Fruit fly (Drosophila melanogaster) whole organism, pupa: ENCODE results near the gene Nca.

Source experiments
- CG34367 ChIP-seq: fragments of 200-800 bp; sonication (Bioruptor generic); optimal IDR thresholded peaks from 2 replicates; lab custom pipeline; 2018; ENCODE audit warnings: missing biosample characterization, mild to moderate bottlenecking, missing genetic modification characterization
- D1 ChIP-seq: fragments of 200-800 bp; sonication (Bioruptor generic); optimal IDR thresholded peaks from 2 replicates; lab custom pipeline; 2018; ENCODE audit warnings: missing biosample characterization, mild to moderate bottlenecking, missing genetic modification characterization, moderate library complexity
- Ets98B ChIP-seq: fragments of 200-800 bp; sonication (Bioruptor generic); IDR thresholded peaks from 2 replicates; pipeline ENCODE4 v1.3.6; 2022; ENCODE audit warnings: missing biosample characterization, missing genetic modification characterization
- Pif1B ChIP-seq: fragments of 200-800 bp; sonication (Bioruptor generic); optimal IDR thresholded peaks from 3 replicates; lab custom pipeline; 2016; ENCODE audit warnings: missing biosample characterization, missing genetic modification characterization

DNA sequence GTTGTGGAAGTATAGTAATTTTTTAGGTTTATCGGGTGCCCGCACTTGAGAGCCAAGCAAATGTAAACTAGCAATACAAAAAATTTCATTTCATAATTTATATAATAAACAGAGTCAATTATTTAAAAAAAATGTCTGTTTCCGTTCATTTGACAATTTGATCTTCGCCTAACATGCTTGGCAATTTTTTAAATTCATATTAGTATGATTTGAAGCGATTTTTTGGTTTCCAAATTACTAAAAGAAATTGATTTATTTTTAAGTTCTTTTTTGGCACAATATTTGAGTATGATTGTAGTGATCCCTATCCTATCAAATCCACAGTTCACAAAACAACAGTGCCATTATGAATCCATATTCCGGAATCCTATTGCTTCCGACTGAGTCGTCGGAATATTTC, 39.8 kb upstream of the Nca start, which contains the start of gene CG34258:
- no peak for TF ChIP-seq Ets98B (GFP tag; lab: Robert Waterston, UW)
- no peak for TF ChIP-seq Pif1B (GFP tag; lab: Kevin White, UChicago)
- TF ChIP-seq CG34367 (tag; lab: Kevin White, UChicago), result no peak
- no peak for TF ChIP-seq D1
